Worm (Caenorhabditis elegans) whole organism, L1 larva: ENCODE results near the gene K08D10.11.
"Not testable (repeated sequence)": the region's sequence is repeated elsewhere in the genome, so short reads cannot be mapped to it uniquely, and the experiment has no call there.

Experiments used
- C04F5.9 ChIP-seq: sonication (generic microtip); optimal IDR thresholded peaks from 2 replicates; lab custom pipeline; 2016; ENCODE audit warnings: missing genetic modification characterization, missing compliant biosample characterization
- alr-1 ChIP-seq: fragments of 200-800 bp; sonication (Bioruptor generic); optimal IDR thresholded peaks from 2 replicates; lab custom pipeline; 2018; ENCODE audit warnings: borderline replicate concordance, mild to moderate bottlenecking, missing genetic modification characterization, missing compliant biosample characterization
- aly-2 ChIP-seq: fragments of 150-350 bp; optimal IDR thresholded peaks from 2 replicates; lab custom pipeline; 2014; ENCODE audit warnings: missing biosample characterization, missing genetic modification characterization
- ama-1 ChIP-seq: fragments of 150-350 bp; optimal IDR thresholded peaks from 2 replicates; lab custom pipeline; 2014
- blmp-1 ChIP-seq: fragments of 150-350 bp; optimal IDR thresholded peaks from 2 replicates; lab custom pipeline; 2014; ENCODE audit warnings: missing biosample characterization, missing genetic modification characterization
- ceh-8 ChIP-seq: fragments of 200-800 bp; sonication (Bioruptor generic); optimal IDR thresholded peaks from 2 replicates; lab custom pipeline; 2018; ENCODE audit warnings: mild to moderate bottlenecking, missing genetic modification characterization, moderate library complexity, missing compliant biosample characterization
- ceh-82 ChIP-seq, 3 experiments: fragments of 150-350 bp in 1 of 3; sonication (generic microtip) in 2 of 3; optimal IDR thresholded peaks; 2 replicates each; lab custom pipeline; 2014 to 2017; ENCODE audit warnings: missing biosample characterization in 3 of 3, missing genetic modification characterization in 3 of 3
- ceh-88 ChIP-seq: fragments of 200-800 bp; sonication (Bioruptor generic); IDR thresholded peaks from 2 replicates; pipeline ENCODE4 v1.3.6; 2022; ENCODE audit warnings: missing genetic modification characterization, missing compliant biosample characterization
- ceh-90 ChIP-seq: sonication (generic microtip); optimal IDR thresholded peaks from 2 replicates; lab custom pipeline; 2016; ENCODE audit warnings: missing genetic modification characterization, missing compliant biosample characterization
- dpl-1 ChIP-seq, 3 experiments: fragments of 150-350 bp in 2 of 3; sonication (generic microtip) in 1 of 3; optimal IDR thresholded peaks; 2 replicates each; lab custom pipeline; 2014 to 2017; ENCODE audit warnings: missing biosample characterization in 3 of 3, missing genetic modification characterization in 3 of 3, missing genetic modification reagents in 3 of 3
- dsc-1 ChIP-seq: sonication (generic microtip); optimal IDR thresholded peaks from 2 replicates; lab custom pipeline; 2016; ENCODE audit warnings: mild to moderate bottlenecking, missing genetic modification characterization, missing compliant biosample characterization
- efl-3 ChIP-seq: fragments of 200-800 bp; sonication (Bioruptor generic); optimal IDR thresholded peaks from 2 replicates; lab custom pipeline; 2018; ENCODE audit warnings: mild to moderate bottlenecking, missing genetic modification characterization, missing compliant biosample characterization
- egl-13 ChIP-seq: sonication (generic microtip); optimal IDR thresholded peaks from 2 replicates; lab custom pipeline; 2016; ENCODE audit warnings: missing genotype, missing genetic modification reagents, missing genetic modification characterization, missing compliant biosample characterization
- egl-27 ChIP-seq, 2 experiments: fragments of 150-350 bp in 1 of 2; sonication (generic microtip); optimal IDR thresholded peaks; 3 replicates each; lab custom pipeline; 2017 to 2018; ENCODE audit warnings: missing biosample characterization in 2 of 2, missing genetic modification characterization in 2 of 2, missing genetic modification reagents in 2 of 2
- fkh-4 ChIP-seq: sonication (generic microtip); optimal IDR thresholded peaks from 2 replicates; lab custom pipeline; 2016; ENCODE audit warnings: missing compliant biosample characterization, missing genetic modification characterization, borderline replicate concordance
- fkh-8 ChIP-seq: sonication (generic microtip); optimal IDR thresholded peaks from 2 replicates; lab custom pipeline; 2016; ENCODE audit warnings: mild to moderate bottlenecking, missing genetic modification characterization, missing compliant biosample characterization
- fos-1 ChIP-seq: fragments of 150-350 bp; optimal IDR thresholded peaks from 2 replicates; lab custom pipeline; 2014; ENCODE audit warnings: missing biosample characterization, missing genetic modification characterization
- irx-1 ChIP-seq: sonication (generic microtip); optimal IDR thresholded peaks from 2 replicates; lab custom pipeline; 2016; ENCODE audit warnings: missing genetic modification characterization, missing compliant biosample characterization
- lin-14 ChIP-seq: fragments of 200-800 bp; sonication (Bioruptor generic); optimal IDR thresholded peaks from 2 replicates; lab custom pipeline; 2018; ENCODE audit warnings: mild to moderate bottlenecking, missing genetic modification characterization, moderate library complexity, missing compliant biosample characterization
- mep-1 ChIP-seq: fragments of 150-350 bp; optimal IDR thresholded peaks from 2 replicates; lab custom pipeline; 2014; ENCODE audit warnings: missing biosample characterization, missing genetic modification characterization
- nhr-11 ChIP-seq: fragments of 150-350 bp; optimal IDR thresholded peaks from 2 replicates; lab custom pipeline; 2014; ENCODE audit warnings: missing biosample characterization, missing genetic modification characterization
- nhr-71 ChIP-seq: sonication (generic microtip); optimal IDR thresholded peaks from 2 replicates; lab custom pipeline; 2016; ENCODE audit warnings: mild to moderate bottlenecking, missing genetic modification characterization, moderate library complexity, missing compliant biosample characterization
- nhr-84 ChIP-seq: sonication (generic microtip); optimal IDR thresholded peaks from 2 replicates; lab custom pipeline; 2017; ENCODE audit warnings: missing biosample characterization, missing genetic modification characterization
- nhr-85 ChIP-seq: sonication (generic microtip); peaks from one replicate; lab custom pipeline; 2016; ENCODE audit warnings: missing genetic modification characterization, inconsistent platforms, missing compliant biosample characterization
- nhr-90 ChIP-seq: sonication (generic microtip); optimal IDR thresholded peaks from 2 replicates; lab custom pipeline; 2016; ENCODE audit warnings: mild to moderate bottlenecking, missing genetic modification characterization, missing compliant biosample characterization; ENCODE audit not compliant: poor library complexity
- pax-3 ChIP-seq: fragments of 200-800 bp; sonication (Bioruptor generic); optimal IDR thresholded peaks from 2 replicates; lab custom pipeline; 2018; ENCODE audit warnings: mild to moderate bottlenecking, missing genetic modification characterization, moderate library complexity, missing compliant biosample characterization
- pqm-1 ChIP-seq: sonication (generic microtip); optimal IDR thresholded peaks from 3 replicates; lab custom pipeline; 2017; ENCODE audit warnings: missing biosample characterization, missing genetic modification characterization
- skn-1 ChIP-seq: fragments of 150-350 bp; optimal IDR thresholded peaks from 2 replicates; lab custom pipeline; 2014; ENCODE audit warnings: missing biosample characterization, missing genetic modification characterization
- sup-37 ChIP-seq: fragments of 200-800 bp; sonication (Bioruptor generic); optimal IDR thresholded peaks from 2 replicates; lab custom pipeline; 2018; ENCODE audit warnings: mild to moderate bottlenecking, missing genetic modification characterization, missing compliant biosample characterization
- swsn-7 ChIP-seq: sonication (generic microtip); optimal IDR thresholded peaks from 2 replicates; lab custom pipeline; 2016; ENCODE audit warnings: missing genetic modification characterization, missing compliant biosample characterization
- tbx-2 ChIP-seq: sonication (generic microtip); optimal IDR thresholded peaks from 2 replicates; lab custom pipeline; 2016; ENCODE audit warnings: missing genetic modification characterization, missing compliant biosample characterization
- vab-15 ChIP-seq: sonication (generic microtip); optimal IDR thresholded peaks from 2 replicates; lab custom pipeline; 2017; ENCODE audit warnings: missing genotype, mild to moderate bottlenecking, missing genetic modification characterization, missing compliant biosample characterization
- ztf-11 ChIP-seq, 2 experiments: sonication (generic microtip); optimal IDR thresholded peaks; 2 replicates each; lab custom pipeline; 2016 to 2017; ENCODE audit warnings: missing genetic modification characterization in 2 of 2, missing biosample characterization in 1 of 2, missing compliant biosample characterization in 1 of 2

The K08D10.11 gene

ce11 chrIV:4210868-4211267 lies 24.9 kb upstream of the K08D10.11 start:
- TF ChIP-seq pqm-1 (tag; lab: Kevin White, UChicago) (no peak), nhr-85 (tag; lab: Kevin White, UChicago) (no peak), ceh-82 (tag; optimal IDR thresholded peaks at IDR 0.05; lab: Kevin White, UChicago) (peak in 1 of 3 experiments; percentile 7), lin-14 (peak; percentile 60), aly-2 (no peak), ama-1 (lab: Kevin White, UChicago) (no peak), skn-1 (peak; percentile 13), fkh-8 (tag; lab: Kevin White, UChicago) (peak; percentile 25), vab-15 (tag; lab: Kevin White, UChicago) (no peak), nhr-71 (tag; lab: Kevin White, UChicago) (peak; percentile 4), dsc-1 (tag; lab: Kevin White, UChicago) (no peak)
- TF ChIP-seq, all 84 proteins: peak for 5

ce11 chrIV:4209084-4209483 lies 23.1 kb upstream of the K08D10.11 start:
- TF ChIP-seq egl-13 (tag; lab: Kevin White, UChicago), result no peak
- peak; percentile 16 for TF ChIP-seq skn-1
- TF ChIP-seq ceh-8 (GFP tag; lab: Kevin White, UChicago), result no peak
- no peak for TF ChIP-seq nhr-90 (tag; lab: Kevin White, UChicago)
- no peak for TF ChIP-seq tbx-2 (tag; lab: Kevin White, UChicago)
- TF ChIP-seq, all 84 proteins: peak for 1

ce11 chrIV:4207088-4207487 lies 21.1 kb upstream of the K08D10.11 start, which contains the start of gene osgn-1:
Gene osgn-1 (plus strand): TSS chrIV:4207388.
- no peak for TF ChIP-seq nhr-11
- TF ChIP-seq alr-1 (tag; lab: Kevin White, UChicago), result no peak
- no peak for TF ChIP-seq ceh-88 (GFP tag; lab: Robert Waterston, UW)
- TF ChIP-seq dpl-1 (GFP tag; optimal IDR thresholded peaks at IDR 0.05; lab: Kevin White, UChicago), result no peak
- no peak for TF ChIP-seq irx-1 (tag; lab: Kevin White, UChicago)
- no peak for TF ChIP-seq nhr-84
- no peak for TF ChIP-seq mep-1 (tag; lab: Kevin White, UChicago)
- no peak for TF ChIP-seq swsn-7 (tag; lab: Kevin White, UChicago)
- TF ChIP-seq nhr-85 (tag; lab: Kevin White, UChicago), result no peak
- TF ChIP-seq ceh-90, result no peak
- TF ChIP-seq ceh-8 (GFP tag; lab: Kevin White, UChicago), result no peak
- no peak for TF ChIP-seq pax-3 (tag; lab: Kevin White, UChicago)
- TF ChIP-seq C04F5.9 (tag; lab: Kevin White, UChicago), result no peak
- TF ChIP-seq fkh-4, result no peak
- TF ChIP-seq egl-13 (tag; lab: Kevin White, UChicago), result no peak
- no peak for TF ChIP-seq pqm-1 (tag; lab: Kevin White, UChicago)
- TF ChIP-seq efl-3 (GFP tag; lab: Kevin White, UChicago), result no peak
- TF ChIP-seq ztf-11 (tag; optimal IDR thresholded peaks at IDR 0.05; lab: Kevin White, UChicago), result no peak
- TF ChIP-seq egl-27 (tag; optimal IDR thresholded peaks at IDR 0.05; lab: Kevin White, UChicago), result no peak
- no peak for TF ChIP-seq sup-37

ce11 chrIV:4204275-4204674 lies 18.3 kb upstream of the K08D10.11 start, which contains the start of gene pax-2:
Gene pax-2 (minus strand): TSS chrIV:4204375.
- TF ChIP-seq fkh-8 (tag; lab: Kevin White, UChicago) (peak; percentile 21), blmp-1 (tag; lab: Kevin White, UChicago) (no peak)

- TF ChIP-seq aly-2; nhr-11; fos-1 (tag; lab: Kevin White, UChicago): not testable (repeated sequence)
These were observed 11.2 kb upstream of the K08D10.11 start, which contains the start of gene cyp-25A6 for ce11 chrIV:4197167-4197566. Gene cyp-25A6 (plus strand): TSS chrIV:4197467.
